Fruit fly (Drosophila melanogaster) whole organism, pupa: ENCODE measurements around the gene CG33278.
"Not testable (repeated sequence)": the region's sequence is repeated elsewhere in the genome, so short reads cannot be mapped to it uniquely, and the experiment has no call there.

Experiments used
- CG10348 ChIP-seq: fragments of 200-800 bp; sonication (Bioruptor generic); IDR thresholded peaks from 2 replicates; pipeline ENCODE4 v1.3.6; 2022; ENCODE audit warnings: missing biosample characterization, missing genetic modification characterization
- CG12605 ChIP-seq: fragments of 200-800 bp; sonication (Bioruptor generic); IDR thresholded peaks from 2 replicates; pipeline ENCODE4 v1.3.6; 2022; ENCODE audit warnings: missing biosample characterization, missing genetic modification characterization
- CG13204 ChIP-seq: fragments of 200-800 bp; sonication (Bioruptor generic); optimal IDR thresholded peaks from 2 replicates; lab custom pipeline; 2018; ENCODE audit warnings: missing biosample characterization, mild to moderate bottlenecking, missing genetic modification characterization, moderate library complexity
- CG14655 ChIP-seq: fragments of 200-800 bp; sonication (Bioruptor generic); optimal IDR thresholded peaks from 3 replicates; lab custom pipeline; 2017; ENCODE audit warnings: mild to moderate bottlenecking, missing biosample characterization, missing genetic modification reagents, missing genetic modification characterization
- CG15710 ChIP-seq: fragments of 200-800 bp; sonication (Bioruptor generic); optimal IDR thresholded peaks from 2 replicates; lab custom pipeline; 2018; ENCODE audit warnings: missing biosample characterization, mild to moderate bottlenecking, missing genetic modification characterization, moderate library complexity
- CG17806 ChIP-seq: fragments of 200-800 bp; sonication (Bioruptor generic); optimal IDR thresholded peaks from 2 replicates; lab custom pipeline; 2018; ENCODE audit warnings: missing biosample characterization, mild to moderate bottlenecking, missing genetic modification characterization, moderate library complexity
- CG32121 ChIP-seq: fragments of 200-800 bp; sonication (Bioruptor generic); IDR thresholded peaks from 2 replicates; pipeline ENCODE4 v1.3.6; 2022; ENCODE audit warnings: missing biosample characterization, missing genetic modification characterization
- CG34367 ChIP-seq: fragments of 200-800 bp; sonication (Bioruptor generic); optimal IDR thresholded peaks from 2 replicates; lab custom pipeline; 2018; ENCODE audit warnings: missing biosample characterization, mild to moderate bottlenecking, missing genetic modification characterization
- CG4496 ChIP-seq: fragments of 200-800 bp; sonication (Bioruptor generic); IDR thresholded peaks from 3 replicates; pipeline ENCODE4 v1.3.6; 2022; ENCODE audit warnings: missing biosample characterization, missing genetic modification characterization
- CG8159 ChIP-seq: fragments of 200-800 bp; sonication (Bioruptor generic); optimal IDR thresholded peaks from 3 replicates; lab custom pipeline; 2018; ENCODE audit warnings: missing biosample characterization, mild to moderate bottlenecking, missing genetic modification characterization, moderate library complexity
- CG8301 ChIP-seq: fragments of 200-800 bp; sonication (Bioruptor generic); optimal IDR thresholded peaks from 2 replicates; lab custom pipeline; 2018; ENCODE audit warnings: missing biosample characterization, mild to moderate bottlenecking, missing genetic modification characterization
- CG9948 ChIP-seq: fragments of 200-800 bp; sonication (Bioruptor generic); optimal IDR thresholded peaks from 2 replicates; lab custom pipeline; 2018; ENCODE audit warnings: missing biosample characterization, mild to moderate bottlenecking, missing genetic modification characterization, moderate library complexity
- D1 ChIP-seq: fragments of 200-800 bp; sonication (Bioruptor generic); optimal IDR thresholded peaks from 2 replicates; lab custom pipeline; 2018; ENCODE audit warnings: missing biosample characterization, mild to moderate bottlenecking, missing genetic modification characterization, moderate library complexity
- EcR ChIP-seq: fragments of 200-800 bp; sonication (Bioruptor generic); optimal IDR thresholded peaks from 3 replicates; lab custom pipeline; 2019; ENCODE audit warnings: missing biosample characterization, missing genetic modification characterization, mild to moderate bottlenecking, moderate library complexity, missing genetic modification reagents
- Ets98B ChIP-seq: fragments of 200-800 bp; sonication (Bioruptor generic); IDR thresholded peaks from 2 replicates; pipeline ENCODE4 v1.3.6; 2022; ENCODE audit warnings: missing biosample characterization, missing genetic modification characterization
- Pif1A ChIP-seq: fragments of 200-800 bp; sonication (Bioruptor generic); optimal IDR thresholded peaks from 3 replicates; lab custom pipeline; 2016; ENCODE audit warnings: missing biosample characterization, missing genetic modification characterization
- Pif1B ChIP-seq: fragments of 200-800 bp; sonication (Bioruptor generic); optimal IDR thresholded peaks from 3 replicates; lab custom pipeline; 2016; ENCODE audit warnings: missing biosample characterization, missing genetic modification characterization
- Snoo ChIP-seq: fragments of 200-800 bp; sonication (Bioruptor generic); optimal IDR thresholded peaks from 3 replicates; lab custom pipeline; 2017; ENCODE audit warnings: missing biosample characterization, mild to moderate bottlenecking, missing genetic modification characterization, inconsistent platforms
- fd96Ca ChIP-seq: fragments of 200-800 bp; sonication (Bioruptor generic); IDR thresholded peaks from 3 replicates; pipeline ENCODE4 v1.3.6; 2022; ENCODE audit warnings: missing biosample characterization, missing genetic modification characterization
- gl ChIP-seq: fragments of 200-800 bp; sonication (Bioruptor generic); optimal IDR thresholded peaks from 2 replicates; lab custom pipeline; 2018; ENCODE audit warnings: missing biosample characterization, mild to moderate bottlenecking, missing genetic modification characterization
- rn ChIP-seq: fragments of 200-800 bp; sonication (Bioruptor generic); IDR thresholded peaks from 2 replicates; pipeline ENCODE4 v1.3.6; 2022; ENCODE audit warnings: missing biosample characterization, missing genetic modification characterization

Gene CG33278

dm6 chr3L:7471259-7471658 lies 20.6 kb downstream of the CG33278 start, which contains the start of gene CG8541:
TSS of gene CG8541 (plus strand) at chr3L:7471559.
- TF ChIP-seq CG15710 (tag; lab: Kevin White, UChicago) (no peak), Snoo (tag; lab: Kevin White, UChicago) (no peak), CG13204 (GFP tag; lab: Kevin White, UChicago) (no peak), D1 (no peak), CG34367 (tag; lab: Kevin White, UChicago) (no peak), CG9948 (tag; lab: Kevin White, UChicago) (no peak), Pif1B (no peak), CG4496 (GFP tag; lab: Robert Waterston, UW) (no peak)
- TF ChIP-seq, all 21 proteins: peak for 0

DNA sequence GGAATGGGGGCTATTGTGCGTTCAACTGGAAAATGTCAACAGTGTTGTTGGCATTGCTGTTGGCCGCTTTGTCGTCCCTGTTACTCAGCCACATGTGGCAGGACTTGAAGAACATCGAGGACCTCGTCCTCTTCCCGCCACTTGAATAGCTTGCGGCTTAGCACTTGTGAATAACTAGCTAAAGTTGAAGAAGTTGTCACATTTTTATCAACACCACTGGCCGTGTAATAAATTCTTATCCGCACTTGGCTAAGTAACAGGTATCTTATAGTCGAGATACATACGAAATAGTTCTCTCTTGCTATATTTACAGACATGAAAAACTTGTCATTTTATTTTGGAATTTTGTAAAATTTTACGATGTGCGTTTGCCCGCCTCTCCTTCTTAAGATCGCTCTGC lies 24.6 kb downstream of the CG33278 start, which contains the start of gene CG43292:
TSS of gene CG43292 (plus strand) at position 301 of the 400 bp plus-strand sequence.
- no peak for TF ChIP-seq CG14655 (GFP tag; lab: Kevin White, UChicago)
- TF ChIP-seq Pif1A (GFP tag; lab: Kevin White, UChicago) = no peak
- no peak for TF ChIP-seq CG8301 (tag; lab: Kevin White, UChicago)
- TF ChIP-seq CG12605 (GFP tag; lab: Robert Waterston, UW) = no peak
- TF ChIP-seq Snoo (tag; lab: Kevin White, UChicago) = no peak
- TF ChIP-seq CG8159 (tag; lab: Kevin White, UChicago) = no peak
- no peak for TF ChIP-seq CG32121 (GFP tag; lab: Robert Waterston, UW)
- no peak for TF ChIP-seq CG15710 (tag; lab: Kevin White, UChicago)
- TF ChIP-seq, all 21 proteins: peak for 0

dm6 chr3L:7485667-7486066 lies 35.0 kb downstream of the CG33278 start, which contains the start of gene mthl6:
TSS of gene mthl6 (plus strand) at chr3L:7485967.
- no peak for TF ChIP-seq CG10348 (GFP tag; lab: Robert Waterston, UW)
- no peak for TF ChIP-seq CG12605 (GFP tag; lab: Robert Waterston, UW)
- no peak for TF ChIP-seq D1
- no peak for TF ChIP-seq CG8159 (tag; lab: Kevin White, UChicago)
- no peak for TF ChIP-seq CG13204 (GFP tag; lab: Kevin White, UChicago)
- no peak for TF ChIP-seq fd96Ca (GFP tag; lab: Robert Waterston, UW)
- TF ChIP-seq Ets98B = no peak
- no peak for TF ChIP-seq CG34367 (tag; lab: Kevin White, UChicago)

- TF ChIP-seq CG17806 (tag; lab: Kevin White, UChicago) = no peak
- no peak for TF ChIP-seq CG32121 (GFP tag; lab: Robert Waterston, UW)
- TF ChIP-seq CG9948 (tag; lab: Kevin White, UChicago) = no peak
- TF ChIP-seq CG8301 (tag; lab: Kevin White, UChicago) = no peak
- TF ChIP-seq rn = no peak
- no peak for TF ChIP-seq Pif1A (GFP tag; lab: Kevin White, UChicago)
- TF ChIP-seq CG12605 (GFP tag; lab: Robert Waterston, UW) = no peak
- TF ChIP-seq CG14655 (GFP tag; lab: Kevin White, UChicago) = no peak
- no peak for TF ChIP-seq gl (tag; lab: Kevin White, UChicago)
- no peak for TF ChIP-seq Ets98B
- TF ChIP-seq CG4496 (GFP tag; lab: Robert Waterston, UW) = no peak
- no peak for TF ChIP-seq D1
- TF ChIP-seq CG8159 (tag; lab: Kevin White, UChicago) = no peak
- no peak for TF ChIP-seq Pif1B
- no peak for TF ChIP-seq CG10348 (GFP tag; lab: Robert Waterston, UW)
- no peak for TF ChIP-seq CG15710 (tag; lab: Kevin White, UChicago)
- no peak for TF ChIP-seq CG13204 (GFP tag; lab: Kevin White, UChicago)
- no peak for TF ChIP-seq EcR
- TF ChIP-seq Snoo (tag; lab: Kevin White, UChicago) = no peak
- TF ChIP-seq, all 21 proteins: peak for 0
Measured at dm6 chr3L:7491564-7491963, 40.9 kb downstream of the CG33278 start, which contains the start of gene Cyp316a1. TSS of gene Cyp316a1 (plus strand) at chr3L:7491864.

- TF ChIP-seq Snoo (tag; lab: Kevin White, UChicago) (no peak), Pif1A (GFP tag; lab: Kevin White, UChicago) (no peak), fd96Ca (GFP tag; lab: Robert Waterston, UW) (no peak), CG9948 (tag; lab: Kevin White, UChicago) (no peak), CG13204 (GFP tag; lab: Kevin White, UChicago) (no peak), Pif1B (no peak), EcR (no peak), rn (no peak), CG10348 (GFP tag; lab: Robert Waterston, UW) (no peak), CG14655 (GFP tag; lab: Kevin White, UChicago) (no peak), CG32121 (GFP tag; lab: Robert Waterston, UW) (no peak), CG8301 (tag; lab: Kevin White, UChicago) (no peak), Ets98B (no peak), D1 (no peak)
- TF ChIP-seq, all 21 proteins: peak for 0
Measured at dm6 chr3L:7496097-7496496, 45.4 kb downstream of the CG33278 start, which contains the start of gene Cyp4d8. TSS of gene Cyp4d8 (minus strand) at chr3L:7496197.

DNA sequence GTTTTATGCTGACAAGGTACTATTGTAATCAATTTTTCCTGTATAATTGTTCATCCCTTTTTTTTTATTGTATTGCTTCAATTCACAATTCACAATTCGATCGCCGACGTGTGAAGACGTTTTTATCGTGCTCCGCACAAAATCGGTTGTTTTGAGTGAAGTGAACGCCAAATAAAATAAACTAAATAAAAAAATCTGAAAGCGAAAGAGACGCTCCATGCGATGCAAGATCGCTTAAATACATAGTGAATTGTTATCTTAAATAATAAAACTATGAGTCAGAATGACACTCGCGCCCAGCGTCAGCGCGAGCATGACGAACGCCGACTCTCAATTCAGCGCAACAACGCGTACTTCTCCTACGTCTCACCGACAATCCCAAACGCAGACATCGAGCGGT lies 48.1 kb downstream of the CG33278 start, which contains the start of gene CG8539:
TSS of gene CG8539 (minus strand) at position 101 of the 400 bp plus-strand sequence.
- not testable (repeated sequence) for TF ChIP-seq CG4496 (GFP tag; lab: Robert Waterston, UW); CG8159 (tag; lab: Kevin White, UChicago); CG15710 (tag; lab: Kevin White, UChicago)
